Fruit fly (Drosophila melanogaster) whole organism, adult: ENCODE measurements around the gene CG18508.

Experiments used
- Mnt ChIP-seq: fragments of 200-800 bp; sonication (Bioruptor generic); optimal IDR thresholded peaks from 2 replicates; lab custom pipeline; 2016; ENCODE audit warnings: missing biosample characterization, mild to moderate bottlenecking, missing genetic modification characterization
- bab1 ChIP-seq: fragments of 200-800 bp; sonication (Bioruptor generic); optimal IDR thresholded peaks from 3 replicates; lab custom pipeline; 2019; ENCODE audit warnings: missing biosample characterization, mild to moderate bottlenecking, missing genetic modification characterization, moderate library complexity
- tj ChIP-seq: fragments of 200-800 bp; sonication (Bioruptor generic); optimal IDR thresholded peaks from 3 replicates; lab custom pipeline; 2017; ENCODE audit warnings: missing biosample characterization, mild to moderate bottlenecking, missing genetic modification characterization, moderate library complexity

DNA sequence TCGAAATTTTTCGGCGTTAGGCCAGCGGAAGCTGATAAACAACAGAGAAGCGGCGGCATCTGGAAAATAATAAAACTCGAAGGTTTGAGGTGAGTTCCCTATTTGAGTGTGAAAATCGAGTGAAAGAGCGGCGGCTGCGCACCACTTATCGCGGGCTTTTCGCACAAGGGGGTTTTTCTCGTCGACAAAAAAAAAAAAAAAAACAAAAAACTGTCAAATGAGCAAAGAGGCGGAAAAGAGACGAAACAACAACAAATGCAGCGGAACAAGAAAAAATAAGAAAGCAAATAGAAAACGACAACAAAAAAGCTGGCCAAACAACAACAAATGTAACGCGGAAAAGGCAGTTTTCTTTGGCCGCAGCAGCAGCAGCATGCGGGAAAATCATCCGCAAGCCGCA, 16.8 kb upstream of the CG18508 start:
- TF ChIP-seq tj (GFP tag; lab: Kevin White, UChicago) (no peak), bab1 (GFP tag; lab: Kevin White, UChicago) (no peak), Mnt (GFP tag; lab: Kevin White, UChicago) (no peak)
